Fruit fly (Drosophila melanogaster) S2 (cell line): ENCODE measurements around the gene CG7970.
A peak's percentile ranks its signal among the peaks of the same experiment; 100 is the strongest.

ENCODE experiments used
- CG8478 ChIP-seq: fragments of >200 bp; optimal IDR thresholded peaks from 2 replicates; lab custom pipeline; 2018
- CTCF ChIP-seq, 2 experiments: fragments of >200 bp; optimal IDR thresholded peaks; 2 replicates each; lab custom pipeline; 2018

CG7970 gene

dm6 chr3L:1647276-1647919 lies 5.2 kb upstream of the CG7970 start, which contains the start of the genes CG17249 and Bro:
TSS of gene CG17249 (minus strand) at chr3L:1647464.
TSS of gene Bro (plus strand) at chr3L:1647869.
- TF ChIP-seq CTCF (optimal IDR thresholded peaks at IDR 0.05; lab: Kevin White, UChicago) = peak in 1 of 2 experiments; percentile 8
- TF ChIP-seq CG8478 (lab: Kevin White, UChicago) = no peak

DNA sequence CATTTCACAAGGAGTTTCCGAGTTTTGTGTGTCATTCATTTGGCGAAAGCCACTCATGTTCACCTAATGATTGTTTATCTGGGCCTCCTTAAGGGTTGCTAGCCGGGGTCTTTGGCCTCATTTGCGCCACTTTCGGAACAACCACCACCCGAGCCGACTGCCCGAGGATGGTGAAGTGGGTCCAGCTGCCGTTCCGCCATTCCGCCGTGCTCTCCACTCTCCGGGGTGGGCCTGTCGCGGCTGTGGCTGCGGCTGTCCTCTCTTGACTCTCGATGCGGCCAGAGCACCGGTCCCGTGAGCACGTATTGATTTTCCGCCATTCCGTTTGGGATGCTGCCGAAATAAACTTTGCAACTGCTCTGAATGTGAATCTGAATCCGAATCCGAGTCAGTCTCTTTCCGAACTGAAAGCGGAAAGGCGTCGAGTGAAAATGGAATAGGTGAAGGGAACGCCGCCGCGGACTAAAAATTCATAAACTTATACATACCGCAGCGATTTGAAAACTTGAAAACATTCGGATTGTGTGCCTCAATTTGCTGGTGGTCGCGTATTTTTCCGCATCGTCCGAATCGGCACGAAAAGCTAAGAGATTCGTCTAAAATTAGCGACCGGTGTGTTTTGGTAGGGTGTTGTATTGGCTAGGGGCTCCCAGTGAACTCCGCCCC lies 3.7 kb upstream of the CG7970 start, which contains the start of gene CG13920:
Gene CG13920 (plus strand): TSS at position 255 of the 666 bp plus-strand sequence.
- TF ChIP-seq CG8478 (lab: Kevin White, UChicago) (no peak), CTCF (optimal IDR thresholded peaks at IDR 0.05; lab: Kevin White, UChicago) (no peak)

- no peak for TF ChIP-seq CTCF (optimal IDR thresholded peaks at IDR 0.05; lab: Kevin White, UChicago)
- no peak for TF ChIP-seq CG8478 (lab: Kevin White, UChicago)
These were observed 3.2 kb upstream of the CG7970 start for dm6 chr3L:1649363-1649762.

DNA sequence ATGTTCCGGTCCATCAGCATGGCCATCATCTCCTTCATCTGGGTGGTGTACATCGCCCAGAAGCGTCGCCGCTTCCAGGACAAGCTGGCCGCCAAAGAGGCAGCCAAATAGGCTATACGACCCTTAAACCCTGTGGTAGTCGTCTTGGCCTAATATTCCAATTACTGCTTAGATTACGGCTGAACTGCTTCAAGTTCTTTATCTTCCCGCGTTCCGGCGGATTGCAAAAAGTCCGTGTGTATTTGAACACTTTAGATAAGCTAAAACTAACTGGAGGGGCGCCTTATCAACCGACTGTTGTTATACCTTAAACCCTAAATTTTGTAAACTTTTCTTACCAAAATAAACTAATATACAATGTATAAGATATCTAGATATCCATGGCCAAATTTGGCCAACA lies 1.2 kb downstream of the CG7970 start:
- TF ChIP-seq CTCF (optimal IDR thresholded peaks at IDR 0.05; lab: Kevin White, UChicago) (no peak), CG8478 (lab: Kevin White, UChicago) (no peak)

dm6 chr3L:1661738-1662370 lies 9.3 kb downstream of the CG7970 start:
- TF ChIP-seq CG8478 (lab: Kevin White, UChicago) = no peak
- TF ChIP-seq CTCF (optimal IDR thresholded peaks at IDR 0.05; lab: Kevin White, UChicago) = no peak

- TF ChIP-seq CTCF (optimal IDR thresholded peaks at IDR 0.05; lab: Kevin White, UChicago) (no peak), CG8478 (lab: Kevin White, UChicago) (no peak)
These were observed 11.0 kb downstream of the CG7970 start for dm6 chr3L:1663531-1663930.

DNA sequence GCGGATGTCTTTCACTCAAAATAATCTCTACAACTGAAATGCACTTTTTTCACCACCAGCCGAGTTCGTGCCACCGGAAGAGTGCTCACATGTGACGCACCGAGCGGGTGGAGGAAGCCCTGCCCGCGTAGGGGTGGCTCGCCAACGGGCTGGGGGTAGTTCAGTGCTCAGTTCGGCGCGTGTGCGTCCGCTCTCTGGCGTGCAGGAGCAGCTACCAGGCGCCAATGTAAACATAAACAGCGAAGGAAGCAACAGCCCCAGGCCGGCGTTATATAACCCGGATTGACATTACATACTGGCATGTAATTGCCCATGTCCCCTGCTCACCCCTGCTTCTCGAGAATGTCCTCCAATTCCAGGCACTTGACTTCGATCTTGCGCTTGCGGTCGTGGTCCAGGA lies 11.7 kb downstream of the CG7970 start:
- TF ChIP-seq CTCF (optimal IDR thresholded peaks at IDR 0.05; lab: Kevin White, UChicago) (no peak), CG8478 (lab: Kevin White, UChicago) (no peak)

DNA sequence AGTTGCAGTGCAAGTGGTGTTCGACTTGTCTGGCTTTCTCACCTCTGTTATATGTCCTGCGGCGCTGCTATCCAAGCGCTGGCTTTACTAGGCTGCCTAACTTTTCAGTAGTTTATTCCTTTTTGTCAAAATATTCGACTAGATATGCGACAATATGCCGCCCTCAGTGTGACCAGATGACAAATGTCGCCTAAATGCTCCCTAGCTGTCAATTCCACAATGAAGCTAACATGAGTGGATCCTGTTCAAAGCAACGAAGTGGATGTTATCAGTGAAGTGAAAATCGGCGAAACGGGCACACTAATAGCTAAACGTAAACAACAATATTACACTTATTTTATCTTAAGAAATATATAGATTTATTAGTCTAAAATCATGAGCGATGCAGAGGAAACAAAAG lies 12.3 kb downstream of the CG7970 start, which contains the start of the genes Srrm234 and CG7974:
Gene Srrm234 (minus strand): TSS at position 189 of the 400 bp plus-strand sequence.
Gene CG7974 (plus strand): TSS at position 263 of the 400 bp plus-strand sequence.
- no peak for TF ChIP-seq CG8478 (lab: Kevin White, UChicago)
- TF ChIP-seq CTCF (optimal IDR thresholded peaks at IDR 0.05; lab: Kevin White, UChicago) = no peak

- TF ChIP-seq CTCF (optimal IDR thresholded peaks at IDR 0.05; lab: Kevin White, UChicago) = no peak
- TF ChIP-seq CG8478 (lab: Kevin White, UChicago) = no peak
These were observed 13.0 kb downstream of the CG7970 start for dm6 chr3L:1665544-1665943.

- TF ChIP-seq CG8478 (lab: Kevin White, UChicago) = no peak
- TF ChIP-seq CTCF (optimal IDR thresholded peaks at IDR 0.05; lab: Kevin White, UChicago) = no peak
These were observed 14.9 kb downstream of the CG7970 start for dm6 chr3L:1667423-1667822.

DNA sequence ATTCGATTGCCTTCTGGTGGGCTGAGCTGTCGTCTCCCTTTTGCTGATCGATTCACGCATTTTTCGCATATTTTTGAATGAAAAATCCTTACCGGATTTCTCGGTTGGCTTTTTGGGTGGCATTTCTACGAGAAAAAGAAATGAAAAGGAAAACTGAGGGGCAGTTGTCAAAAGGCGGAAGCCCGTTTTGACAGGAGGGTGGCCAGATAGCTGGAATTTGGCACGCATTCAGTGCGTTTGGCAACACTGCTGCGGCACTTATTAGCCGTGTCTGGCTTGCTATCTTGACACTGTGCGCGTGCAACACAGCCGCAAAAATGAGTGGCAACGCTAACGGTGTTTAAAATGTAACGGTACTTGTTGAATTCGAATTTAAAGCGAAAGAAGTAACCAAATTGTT lies 16.0 kb downstream of the CG7970 start, which contains the start of gene RpL23A:
Gene RpL23A (minus strand): TSS at position 151 of the 400 bp plus-strand sequence.
- TF ChIP-seq CG8478 (lab: Kevin White, UChicago) = no peak
- TF ChIP-seq CTCF (optimal IDR thresholded peaks at IDR 0.05; lab: Kevin White, UChicago) = peak; percentile 72 to 74

DNA sequence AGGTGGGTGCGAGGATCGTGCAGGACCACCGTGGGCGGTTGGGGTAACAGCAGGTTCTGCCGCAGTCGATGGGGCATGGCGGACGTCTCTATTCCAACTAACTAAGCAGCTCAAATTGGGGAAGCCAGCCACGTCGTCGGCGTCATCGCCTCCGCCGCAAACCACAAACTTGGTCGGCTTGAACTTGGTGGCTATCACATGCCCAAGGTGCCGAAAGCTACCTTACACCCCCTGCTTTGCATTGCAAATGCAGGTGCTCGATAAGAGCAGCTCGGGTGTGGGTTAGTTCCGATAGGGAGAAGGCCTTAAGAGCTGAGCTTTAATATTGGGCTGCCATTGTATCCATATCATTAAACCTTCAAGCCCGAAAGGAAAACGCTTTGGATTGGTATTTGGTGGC lies 17.5 kb downstream of the CG7970 start, which contains the start of gene RabX5:
Gene RabX5 (minus strand): TSS at position 101 of the 400 bp plus-strand sequence.
- TF ChIP-seq CG8478 (lab: Kevin White, UChicago) (no peak), CTCF (optimal IDR thresholded peaks at IDR 0.05; lab: Kevin White, UChicago) (no peak)

dm6 chr3L:1672627-1673026 lies 20.1 kb downstream of the CG7970 start, which contains the start of gene CG13930:
TSS of gene CG13930 (minus strand) at chr3L:1672727.
- TF ChIP-seq CG8478 (lab: Kevin White, UChicago) (no peak), CTCF (optimal IDR thresholded peaks at IDR 0.05; lab: Kevin White, UChicago) (no peak)

DNA sequence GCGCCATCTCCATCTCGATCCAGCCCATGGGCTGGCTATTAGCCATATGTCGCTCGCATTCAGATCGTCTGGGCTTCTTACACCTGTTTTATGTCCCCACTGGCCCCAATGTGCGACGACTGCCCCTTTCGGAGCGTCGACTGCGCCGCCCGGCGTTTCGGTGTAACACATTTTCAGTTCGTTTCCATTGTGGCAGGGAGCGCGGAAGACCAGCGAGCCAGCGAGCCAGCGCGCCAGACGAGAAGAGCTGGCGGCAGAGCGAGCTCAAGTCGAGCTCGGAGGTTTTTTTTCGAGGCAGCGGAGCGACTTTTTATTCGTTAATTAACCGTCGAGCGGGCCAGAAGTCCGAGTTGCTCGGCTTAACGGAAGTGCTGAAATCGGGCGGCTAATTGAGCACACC lies 21.8 kb downstream of the CG7970 start, which contains the start of gene CG7991:
Gene CG7991 (plus strand): TSS at position 329 of the 400 bp plus-strand sequence.
- TF ChIP-seq CG8478 (lab: Kevin White, UChicago) (no peak), CTCF (optimal IDR thresholded peaks at IDR 0.05; lab: Kevin White, UChicago) (no peak)
